Fruit fly (Drosophila melanogaster) whole organism, embryonic: ENCODE results near the gene bun.

ENCODE experiments used
- Atf3 ChIP-seq: fragments of 200-800 bp; sonication (Bioruptor generic); optimal IDR thresholded peaks from 3 replicates; lab custom pipeline; 2016; ENCODE audit warnings: missing biosample characterization, missing genetic modification characterization
- BEAF-32 ChIP-seq: fragments of 200-800 bp; sonication (Bioruptor generic); optimal IDR thresholded peaks from 3 replicates; lab custom pipeline; 2017; ENCODE audit warnings: missing biosample characterization, missing genetic modification characterization, mild to moderate bottlenecking, moderate library complexity, missing genetic modification reagents
- CG14014 ChIP-seq: fragments of 200-800 bp; sonication (Bioruptor generic); IDR thresholded peaks from 2 replicates; pipeline ENCODE4 v1.3.6; 2022; ENCODE audit warnings: missing biosample characterization, missing genetic modification characterization
- CG15269 ChIP-seq: fragments of 200-800 bp; sonication (Bioruptor generic); optimal IDR thresholded peaks from 2 replicates; lab custom pipeline; 2018; ENCODE audit warnings: missing biosample characterization, mild to moderate bottlenecking, missing genetic modification characterization, moderate library complexity
- CG32767 ChIP-seq: fragments of 200-800 bp; sonication (Bioruptor generic); IDR thresholded peaks from 2 replicates; pipeline ENCODE4 v1.3.6; 2022; ENCODE audit warnings: missing biosample characterization, missing genetic modification characterization
- CG4360 ChIP-seq: fragments of 200-800 bp; sonication (Bioruptor generic); IDR thresholded peaks from 2 replicates; pipeline ENCODE4 v1.3.6; 2022; ENCODE audit warnings: missing biosample characterization, missing genetic modification characterization
- CG4854 ChIP-seq: fragments of 200-800 bp; sonication (Bioruptor generic); optimal IDR thresholded peaks from 2 replicates; lab custom pipeline; 2016; ENCODE audit warnings: missing biosample characterization, missing genetic modification characterization, inconsistent platforms
- CG5953 ChIP-seq: fragments of 200-800 bp; sonication (Bioruptor generic); IDR thresholded peaks from 2 replicates; pipeline ENCODE4 v1.3.6; 2022; ENCODE audit warnings: missing biosample characterization, missing genetic modification characterization
- CG6254 ChIP-seq: fragments of 200-800 bp; sonication (Bioruptor generic); optimal IDR thresholded peaks from 3 replicates; lab custom pipeline; 2017; ENCODE audit warnings: mild to moderate bottlenecking, missing biosample characterization, missing genetic modification reagents, missing genetic modification characterization
- CG7928 ChIP-seq: fragments of 200-800 bp; sonication (Bioruptor generic); optimal IDR thresholded peaks from 2 replicates; lab custom pipeline; 2017; ENCODE audit warnings: missing biosample characterization, mild to moderate bottlenecking, missing genetic modification characterization
- CG7987 ChIP-seq: fragments of 200-800 bp; sonication (Bioruptor generic); optimal IDR thresholded peaks from 2 replicates; lab custom pipeline; 2018; ENCODE audit warnings: missing biosample characterization, mild to moderate bottlenecking, missing genetic modification characterization, moderate library complexity
- CG9437 ChIP-seq: fragments of 200-800 bp; sonication (Bioruptor generic); optimal IDR thresholded peaks from 2 replicates; lab custom pipeline; 2018; ENCODE audit warnings: missing biosample characterization, mild to moderate bottlenecking, missing genetic modification characterization
- CG9932 ChIP-seq: fragments of 200-800 bp; sonication (Bioruptor generic); IDR thresholded peaks from 2 replicates; pipeline ENCODE4 v1.3.6; 2022; ENCODE audit warnings: missing biosample characterization, missing genetic modification characterization
- Camta ChIP-seq: fragments of 200-800 bp; sonication (Bioruptor generic); optimal IDR thresholded peaks from 2 replicates; lab custom pipeline; 2016; ENCODE audit warnings: missing biosample characterization, missing genetic modification characterization
- Dll ChIP-seq: fragments of 200-800 bp; sonication (Bioruptor generic); IDR thresholded peaks from 4 replicates; pipeline ENCODE4 v1.3.6; 2022; ENCODE audit warnings: missing biosample characterization, missing genetic modification characterization; ENCODE audit not compliant: partially characterized antibody
- Drgx ChIP-seq: fragments of 200-800 bp; sonication (Bioruptor generic); IDR thresholded peaks from 2 replicates; pipeline ENCODE4 v1.3.6; 2022; ENCODE audit warnings: missing biosample characterization, missing genetic modification characterization
- ERR ChIP-seq: fragments of 200-800 bp; sonication (Bioruptor generic); optimal IDR thresholded peaks from 2 replicates; lab custom pipeline; 2016; ENCODE audit warnings: missing biosample characterization, missing genetic modification characterization
- GATAe ChIP-seq: fragments of 200-800 bp; sonication (Bioruptor generic); conservative IDR thresholded peaks from 2 replicates; pipeline ENCODE4 v1.3.6; 2022; ENCODE audit warnings: missing biosample characterization, missing genetic modification characterization
- Gsc ChIP-seq: fragments of 200-800 bp; sonication (Bioruptor generic); IDR thresholded peaks from 2 replicates; pipeline ENCODE4 v1.3.6; 2022; ENCODE audit warnings: missing biosample characterization, missing genetic modification characterization
- Hr39 ChIP-seq: fragments of >200 bp; optimal IDR thresholded peaks from 2 replicates; lab custom pipeline; 2017
- Kr ChIP-seq: fragments of 200-800 bp; sonication (Bioruptor generic); optimal IDR thresholded peaks from 2 replicates; lab custom pipeline; 2017; ENCODE audit warnings: missing biosample characterization, mild to moderate bottlenecking, missing genetic modification characterization
- Med ChIP-seq: fragments of 200-800 bp; sonication (Bioruptor generic); peaks from one replicate; lab custom pipeline; 2016; ENCODE audit warnings: missing biosample characterization, missing genetic modification characterization, mild to moderate bottlenecking, inconsistent platforms, moderate library complexity
- NC2α ChIP-seq: fragments of 200-800 bp; sonication (Bioruptor generic); optimal IDR thresholded peaks from 2 replicates; lab custom pipeline; 2016; ENCODE audit warnings: missing biosample characterization, missing genetic modification characterization
- Sin3A ChIP-seq: fragments of >200 bp; optimal IDR thresholded peaks from 2 replicates; lab custom pipeline; 2018
- Six4 ChIP-seq: fragments of 200-800 bp; sonication (Bioruptor generic); optimal IDR thresholded peaks from 2 replicates; lab custom pipeline; 2016; ENCODE audit warnings: missing biosample characterization, missing genetic modification characterization
- Taf1 ChIP-seq: fragments of 200-800 bp; sonication (Bioruptor generic); IDR thresholded peaks from 2 replicates; pipeline ENCODE4 v1.3.6; 2022; ENCODE audit warnings: missing biosample characterization, missing genetic modification characterization
- Xrp1 ChIP-seq: fragments of 200-800 bp; sonication (Bioruptor generic); IDR thresholded peaks from 2 replicates; pipeline ENCODE4 v1.3.6; 2022; ENCODE audit warnings: missing biosample characterization, missing genetic modification characterization
- btn ChIP-seq: fragments of 200-800 bp; sonication (Bioruptor generic); optimal IDR thresholded peaks from 2 replicates; lab custom pipeline; 2016; ENCODE audit warnings: missing biosample characterization, missing genetic modification characterization
- cato ChIP-seq: fragments of 200-800 bp; sonication (Bioruptor generic); optimal IDR thresholded peaks from 2 replicates; lab custom pipeline; 2016; ENCODE audit warnings: missing biosample characterization, missing genetic modification characterization, borderline replicate concordance
- chinmo ChIP-seq: fragments of 200-800 bp; sonication (Bioruptor generic); IDR thresholded peaks from 4 replicates; pipeline ENCODE4 v1.3.6; 2022; ENCODE audit warnings: missing biosample characterization, missing genetic modification characterization; ENCODE audit not compliant: partially characterized antibody
- cwo ChIP-seq: fragments of 200-800 bp; sonication (Bioruptor generic); optimal IDR thresholded peaks from 3 replicates; lab custom pipeline; 2017; ENCODE audit warnings: missing biosample characterization, missing genetic modification characterization, mild to moderate bottlenecking, moderate library complexity, missing genetic modification reagents
- grn ChIP-seq: fragments of 200-800 bp; sonication (Bioruptor generic); optimal IDR thresholded peaks from 3 replicates; lab custom pipeline; 2017; ENCODE audit warnings: missing biosample characterization, missing genetic modification characterization
- gsb-n ChIP-seq: fragments of 200-800 bp; sonication (Bioruptor generic); optimal IDR thresholded peaks from 3 replicates; lab custom pipeline; 2018; ENCODE audit warnings: missing biosample characterization, mild to moderate bottlenecking, missing genetic modification characterization
- ken ChIP-seq: fragments of 200-800 bp; sonication (Bioruptor generic); IDR thresholded peaks from 3 replicates; pipeline ENCODE4 v1.3.6; 2022; ENCODE audit warnings: missing biosample characterization, missing genetic modification characterization
- lilli ChIP-seq: fragments of 200-800 bp; sonication (Bioruptor generic); optimal IDR thresholded peaks from 3 replicates; lab custom pipeline; 2016; ENCODE audit warnings: missing biosample characterization, missing genetic modification characterization
- mirr ChIP-seq: fragments of 200-800 bp; sonication (Bioruptor generic); optimal IDR thresholded peaks from 3 replicates; lab custom pipeline; 2018; ENCODE audit warnings: missing biosample characterization, mild to moderate bottlenecking, missing genetic modification characterization
- nom ChIP-seq: fragments of 200-800 bp; sonication (Bioruptor generic); optimal IDR thresholded peaks from 2 replicates; lab custom pipeline; 2017; ENCODE audit warnings: missing biosample characterization, missing genetic modification characterization, mild to moderate bottlenecking, moderate library complexity, missing genetic modification reagents
- org-1 ChIP-seq: fragments of 200-800 bp; sonication (Bioruptor generic); optimal IDR thresholded peaks from 2 replicates; lab custom pipeline; 2017; ENCODE audit warnings: missing biosample characterization, missing genetic modification characterization
- prd ChIP-seq, 3 experiments: fragments of >200 bp in 2 of 3; fragments of 200-800 bp in 1 of 3; sonication (Bioruptor generic) in 1 of 3; optimal IDR thresholded peaks in 2 of 3; IDR thresholded peaks in 1 of 3; 2 replicates in 2 of 3; 3 replicates in 1 of 3; pipeline versions ENCODE4 v1.3.6 to Lab custom; 2017 to 2022; ENCODE audit warnings: missing biosample characterization in 1 of 3, missing genetic modification characterization in 1 of 3
- schlank ChIP-seq: fragments of 200-800 bp; sonication (Bioruptor generic); optimal IDR thresholded peaks from 2 replicates; lab custom pipeline; 2018; ENCODE audit warnings: missing biosample characterization, mild to moderate bottlenecking, missing genetic modification characterization
- scrt ChIP-seq: fragments of 200-800 bp; sonication (Bioruptor generic); optimal IDR thresholded peaks from 2 replicates; lab custom pipeline; 2018; ENCODE audit warnings: missing biosample characterization, mild to moderate bottlenecking, missing genetic modification characterization, moderate library complexity
- sd ChIP-seq: fragments of 200-800 bp; sonication (Bioruptor generic); optimal IDR thresholded peaks from 3 replicates; lab custom pipeline; 2018; ENCODE audit warnings: missing biosample characterization, mild to moderate bottlenecking, missing genetic modification characterization, moderate library complexity
- sob ChIP-seq: fragments of 200-800 bp; sonication (Bioruptor generic); IDR thresholded peaks from 2 replicates; pipeline ENCODE4 v1.3.6; 2022; ENCODE audit warnings: missing biosample characterization, missing genetic modification characterization
- sr ChIP-seq: fragments of 200-800 bp; sonication (Bioruptor generic); IDR thresholded peaks from 3 replicates; pipeline ENCODE4 v1.3.6; 2022; ENCODE audit warnings: missing biosample characterization, missing genetic modification characterization
- sug ChIP-seq: fragments of 200-800 bp; optimal IDR thresholded peaks from 2 replicates; lab custom pipeline; 2019; ENCODE audit warnings: missing biosample characterization, mild to moderate bottlenecking, missing genetic modification characterization, moderate library complexity
- ttk ChIP-seq: fragments of 200-800 bp; sonication (Bioruptor generic); IDR thresholded peaks from 2 replicates; pipeline ENCODE4 v2.1.2; 2022; ENCODE audit warnings: missing biosample characterization, missing genetic modification characterization
- tx ChIP-seq: fragments of 200-800 bp; sonication (Bioruptor generic); optimal IDR thresholded peaks from 2 replicates; lab custom pipeline; 2016; ENCODE audit warnings: missing biosample characterization, missing genetic modification characterization
- unc-4 ChIP-seq: fragments of 200-800 bp; sonication (Bioruptor generic); IDR thresholded peaks from 2 replicates; pipeline ENCODE4 v1.3.6; 2022; ENCODE audit warnings: missing biosample characterization, missing genetic modification characterization; ENCODE audit not compliant: partially characterized antibody
- z ChIP-seq: fragments of 200-800 bp; sonication (Bioruptor generic); IDR thresholded peaks from 3 replicates; pipeline ENCODE4 v1.3.6; 2022; ENCODE audit warnings: missing biosample characterization, missing genetic modification characterization

The bun gene

dm6 chr2L:12472988-12473387 lies 73.4 kb downstream of the bun start (continued):
- peak; percentile 48; the same call in 2 of the 4 replicates for TF ChIP-seq Dll
- 0 out of 2 replicates have a peak, but pooled peaks have one; percentile 15 for TF ChIP-seq CG5953
- no peak for TF ChIP-seq scrt (GFP tag; lab: Kevin White, UChicago)
- TF ChIP-seq BEAF-32 (GFP tag; lab: Kevin White, UChicago), result peak; percentile 51

dm6 chr2L:12471937-12472336 lies 74.5 kb downstream of the bun start:
- TF ChIP-seq nom (peak; percentile 0), CG9437 (GFP tag; lab: Kevin White, UChicago) (no peak), Drgx (peak; percentile 52), Camta (GFP tag; lab: Kevin White, UChicago) (no peak), GATAe (GFP tag; lab: Robert Waterston, UW) (no peak), Xrp1 (no peak), ERR (GFP tag; lab: Kevin White, UChicago) (no peak), CG4360 (no peak)

dm6 chr2L:12469235-12469634 lies 77.2 kb downstream of the bun start:
- no peak for TF ChIP-seq cwo
- TF ChIP-seq schlank (tag; lab: Kevin White, UChicago), result no peak
- no peak for TF ChIP-seq Kr
- no peak for TF ChIP-seq org-1 (GFP tag; lab: Kevin White, UChicago)
- peak; percentile 55; the same call in 2 of the 3 replicates for TF ChIP-seq sr (GFP tag; lab: Robert Waterston, UW)
- TF ChIP-seq btn (GFP tag; lab: Kevin White, UChicago), result no peak
- no peak for TF ChIP-seq Taf1 (GFP tag; lab: Robert Waterston, UW)
- TF ChIP-seq tx (GFP tag; lab: Kevin White, UChicago), result no peak
- no peak for TF ChIP-seq lilli
- no peak for TF ChIP-seq sug
- TF ChIP-seq CG4854, result no peak
- no peak for TF ChIP-seq sd (tag; lab: Kevin White, UChicago)
- no peak for TF ChIP-seq gsb-n (tag; lab: Kevin White, UChicago)
- TF ChIP-seq CG32767 (GFP tag; lab: Robert Waterston, UW), result 0 out of 2 replicates have a peak, but pooled peaks have one; percentile 11
- TF ChIP-seq Med (GFP tag; lab: Kevin White, UChicago), result peak; percentile 8
- TF ChIP-seq CG6254, result no peak
- TF ChIP-seq chinmo (GFP tag; lab: Robert Waterston, UW), result peak; percentile 75; the same call in 2 of the 4 replicates
- no peak for TF ChIP-seq Six4 (GFP tag; lab: Kevin White, UChicago)
- no peak for TF ChIP-seq NC2α (GFP tag; lab: Kevin White, UChicago)
- TF ChIP-seq Gsc (GFP tag; lab: Robert Waterston, UW), result no peak
- peak; percentile 4 for TF ChIP-seq mirr (GFP tag; lab: Kevin White, UChicago)
- no peak for TF ChIP-seq z (GFP tag; lab: Robert Waterston, UW)
- no peak for TF ChIP-seq Hr39 (lab: Kevin White, UChicago)
- no peak for TF ChIP-seq unc-4 (GFP tag; lab: Robert Waterston, UW)
- TF ChIP-seq CG15269 (tag; lab: Kevin White, UChicago), result no peak
- no peak for TF ChIP-seq ken (GFP tag; lab: Robert Waterston, UW)
- no peak for TF ChIP-seq prd (optimal IDR thresholded peaks at IDR 0.05; lab: Kevin White, UChicago)
- TF ChIP-seq prd (GFP tag; IDR thresholded peaks at IDR 0.05; lab: Robert Waterston, UW), result no peak
- no peak for TF ChIP-seq cato (GFP tag; lab: Kevin White, UChicago)
- 0 out of 2 replicates have a peak, but pooled peaks have one; percentile 1 for TF ChIP-seq CG9932
- TF ChIP-seq Atf3 (GFP tag; lab: Kevin White, UChicago), result no peak
- no peak for TF ChIP-seq CG14014
- TF ChIP-seq grn (GFP tag; lab: Kevin White, UChicago), result peak; percentile 56
- no peak for TF ChIP-seq Sin3A (lab: Kevin White, UChicago)
- TF ChIP-seq nom, result no peak
- no peak for TF ChIP-seq ttk
- peak; percentile 40 for TF ChIP-seq CG7987
- TF ChIP-seq CG7928 (GFP tag; lab: Kevin White, UChicago), result no peak
- peak; percentile 19; the same call in 1 of the 2 replicates for TF ChIP-seq sob
